Worm (Caenorhabditis elegans): Measurements from ENCODE around the gene C14A6.13.

Gene C14A6.13

ce11 chrV:18131049-18131448 lies 30.1 kb downstream of the C14A6.13 start, which contains the start of gene Y37H2A.12:
Gene Y37H2A.12, minus strand, starts transcription at chrV:18131129.
- TF ChIP-seq nhr-76 (tag; optimal IDR thresholded peaks at IDR 0.05), result no peak
- TF ChIP-seq ham-2 (GFP tag; optimal IDR thresholded peaks at IDR 0.05), result no peak
- TF ChIP-seq bed-3 (GFP tag; optimal IDR thresholded peaks at IDR 0.05), result no peak
- no peak for TF ChIP-seq tbx-8 (GFP tag; optimal IDR thresholded peaks at IDR 0.05)
- TF ChIP-seq nhr-2 (tag; optimal IDR thresholded peaks at IDR 0.05), result no peak
- no peak for TF ChIP-seq elt-1 (tag; optimal IDR thresholded peaks at IDR 0.05; ENCODE audit: borderline replicate concordance, insufficient read depth)
- TF ChIP-seq lin-13 (tag; optimal IDR thresholded peaks at IDR 0.05), result no peak

- TF ChIP-seq ztf-11 (tag; optimal IDR thresholded peaks at IDR 0.05), result no peak
- TF ChIP-seq lsy-2 (tag; optimal IDR thresholded peaks at IDR 0.05), result no peak
- no peak for TF ChIP-seq M03D4.4 (tag; optimal IDR thresholded peaks at IDR 0.05)
- TF ChIP-seq mep-1 (tag; optimal IDR thresholded peaks at IDR 0.05), result no peak
- TF ChIP-seq ham-2 (GFP tag; optimal IDR thresholded peaks at IDR 0.05), result no peak
- TF ChIP-seq sptf-1 (tag; optimal IDR thresholded peaks at IDR 0.05), result no peak
- no peak for TF ChIP-seq unc-39 (tag; optimal IDR thresholded peaks at IDR 0.05)
- TF ChIP-seq nhr-28 (tag; optimal IDR thresholded peaks at IDR 0.05), result no peak
- TF ChIP-seq snpc-4 (tag; optimal IDR thresholded peaks at IDR 0.05), result no peak
- no peak for TF ChIP-seq ceh-83 (GFP tag; optimal IDR thresholded peaks at IDR 0.05)
- no peak for TF ChIP-seq lin-32 (GFP tag; optimal IDR thresholded peaks at IDR 0.05)
Measured at ce11 chrV:18128545-18128944, 32.6 kb downstream of the C14A6.13 start.

- no peak for TF ChIP-seq blmp-1 (tag; optimal IDR thresholded peaks at IDR 0.05)
- TF ChIP-seq mab-5 (tag; optimal IDR thresholded peaks at IDR 0.05), result no peak
- no peak for TF ChIP-seq ceh-39 (tag; optimal IDR thresholded peaks at IDR 0.05)
- TF ChIP-seq ham-2 (GFP tag; optimal IDR thresholded peaks at IDR 0.05), result no peak
- no peak for TF ChIP-seq nhr-76 (tag; optimal IDR thresholded peaks at IDR 0.05)
- TF ChIP-seq drap-1 (GFP tag; optimal IDR thresholded peaks at IDR 0.05), result no peak
- no peak for TF ChIP-seq zip-8 (tag; optimal IDR thresholded peaks at IDR 0.05)
- no peak for TF ChIP-seq M03D4.4 (tag; optimal IDR thresholded peaks at IDR 0.05)
- TF ChIP-seq ces-1 (GFP tag; optimal IDR thresholded peaks at IDR 0.05), result no peak
- TF ChIP-seq sem-2 (GFP tag; optimal IDR thresholded peaks at IDR 0.05), result no peak
- TF ChIP-seq ceh-43 (GFP tag; optimal IDR thresholded peaks at IDR 0.05), result no peak
- no peak for TF ChIP-seq mls-2 (tag; optimal IDR thresholded peaks at IDR 0.05)
- TF ChIP-seq unc-62 (GFP tag; optimal IDR thresholded peaks at IDR 0.05), result no peak
- no peak for TF ChIP-seq nhr-2 (tag; optimal IDR thresholded peaks at IDR 0.05)
- no peak for TF ChIP-seq cnd-1 (tag; optimal IDR thresholded peaks at IDR 0.05)
- no peak for TF ChIP-seq nhr-12 (tag; optimal IDR thresholded peaks at IDR 0.05)
- TF ChIP-seq pha-4 (tag; optimal IDR thresholded peaks at IDR 0.05), result no peak
- TF ChIP-seq lsy-2 (tag; optimal IDR thresholded peaks at IDR 0.05), result no peak
Measured at ce11 chrV:18127192-18127591, 33.9 kb downstream of the C14A6.13 start, which contains the start of gene fbxa-211. Gene fbxa-211, plus strand, starts transcription at chrV:18127519.

DNA sequence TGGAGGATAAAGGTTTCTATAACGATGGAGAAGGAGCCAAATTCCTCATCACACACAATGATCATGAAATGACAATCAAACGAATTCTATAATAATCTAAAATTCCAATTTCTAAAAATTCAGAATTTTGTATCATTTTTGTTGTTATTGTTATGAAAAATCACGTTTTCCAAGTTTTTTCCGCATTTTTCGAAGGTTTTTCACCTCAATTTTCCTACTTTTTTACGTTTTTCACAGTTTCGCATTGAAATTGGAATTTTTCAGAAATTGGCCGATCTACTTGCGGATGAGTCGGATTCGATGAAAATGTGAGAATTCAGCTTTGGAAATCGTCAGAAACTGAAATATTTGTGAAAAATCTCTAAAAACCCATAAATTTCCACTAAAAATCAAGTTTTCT lies 36.1 kb downstream of the C14A6.13 start, which contains the start of gene fbxa-210:
Gene fbxa-210, plus strand, starts transcription at position 301 of the 400 bp plus-strand sequence.
- TF ChIP-seq nhr-2 (tag; optimal IDR thresholded peaks at IDR 0.05), result no peak
- no peak for TF ChIP-seq unc-39 (tag; optimal IDR thresholded peaks at IDR 0.05)
- TF ChIP-seq blmp-1 (tag; optimal IDR thresholded peaks at IDR 0.05), result no peak
- no peak for TF ChIP-seq ceh-43 (GFP tag; optimal IDR thresholded peaks at IDR 0.05)
- no peak for TF ChIP-seq nhr-237 (tag; optimal IDR thresholded peaks at IDR 0.05)
- no peak for TF ChIP-seq lin-13 (tag; optimal IDR thresholded peaks at IDR 0.05)
- no peak for TF ChIP-seq ceh-83 (GFP tag; optimal IDR thresholded peaks at IDR 0.05)

DNA sequence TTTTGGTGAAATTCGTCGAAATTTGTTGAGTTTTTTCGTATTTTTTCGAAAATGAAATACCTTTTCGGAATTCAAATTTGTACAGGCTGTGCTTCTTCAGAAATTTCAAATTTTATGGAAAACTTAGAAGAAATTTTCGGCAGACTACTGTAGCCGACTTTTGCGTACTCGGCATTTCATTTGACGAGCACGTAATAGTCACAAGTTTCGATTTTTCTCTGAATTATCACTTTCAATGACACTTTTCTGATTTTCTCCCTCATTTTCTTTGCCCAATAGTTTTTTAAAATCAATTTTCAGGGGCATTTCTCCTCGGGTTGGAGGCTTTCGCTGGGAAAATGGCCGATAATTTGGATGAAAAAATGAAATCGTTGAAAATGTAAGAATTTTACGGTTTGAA lies 37.5 kb downstream of the C14A6.13 start, which contains the start of gene fbxa-107:
Gene fbxa-107, plus strand, starts transcription at position 301 of the 400 bp plus-strand sequence.
- TF ChIP-seq mab-5 (tag; optimal IDR thresholded peaks at IDR 0.05) (no peak), nhr-76 (tag; optimal IDR thresholded peaks at IDR 0.05) (no peak), bed-3 (GFP tag; optimal IDR thresholded peaks at IDR 0.05) (no peak)

Data from whole organism, mixed stage, embryonic.